Worm (Caenorhabditis elegans): Measurements from ENCODE around the gene F18A11.5.

Gene F18A11.5

ce11 chrII:12968448-12968969 is 45.6 kb downstream of the F18A11.5 start:
- no peak for TF ChIP-seq dao-5 (tag; optimal IDR thresholded peaks at IDR 0.05)
- no peak for TF ChIP-seq W03F9.2 (tag; optimal IDR thresholded peaks at IDR 0.05)
- TF ChIP-seq him-1 (tag; optimal IDR thresholded peaks at IDR 0.05) = no peak

- no peak for TF ChIP-seq W03F9.2 (tag; optimal IDR thresholded peaks at IDR 0.05)
- no peak for TF ChIP-seq him-1 (tag; optimal IDR thresholded peaks at IDR 0.05)
- TF ChIP-seq dao-5 (tag; optimal IDR thresholded peaks at IDR 0.05) = no peak
Observed at ce11 chrII:12966274-12966673, 47.8 kb downstream of the F18A11.5 start.

ce11 chrII:12965589-12965988 is 48.5 kb downstream of the F18A11.5 start:
- TF ChIP-seq dao-5 (tag; optimal IDR thresholded peaks at IDR 0.05) = no peak
- TF ChIP-seq him-1 (tag; optimal IDR thresholded peaks at IDR 0.05) = no peak
- no peak for TF ChIP-seq W03F9.2 (tag; optimal IDR thresholded peaks at IDR 0.05)

- TF ChIP-seq him-1 (tag; optimal IDR thresholded peaks at IDR 0.05) (no peak), W03F9.2 (tag; optimal IDR thresholded peaks at IDR 0.05) (no peak), dao-5 (tag; optimal IDR thresholded peaks at IDR 0.05) (no peak)
Observed at ce11 chrII:12965538-12965588, 48.7 kb downstream of the F18A11.5 start, which contains the start of gene ptr-18. Gene ptr-18, plus strand, starts transcription at chrII:12965546.

- TF ChIP-seq him-1 (tag; optimal IDR thresholded peaks at IDR 0.05) (no peak), dao-5 (tag; optimal IDR thresholded peaks at IDR 0.05) (no peak), W03F9.2 (tag; optimal IDR thresholded peaks at IDR 0.05) (no peak)
Observed at ce11 chrII:12965138-12965537, 48.9 kb downstream of the F18A11.5 start.

ce11 chrII:12961743-12962142 is 52.3 kb downstream of the F18A11.5 start:
- TF ChIP-seq W03F9.2 (tag; optimal IDR thresholded peaks at IDR 0.05) (no peak), dao-5 (tag; optimal IDR thresholded peaks at IDR 0.05) (no peak), him-1 (tag; optimal IDR thresholded peaks at IDR 0.05) (no peak)

ce11 chrII:12961293-12961692 is 52.8 kb downstream of the F18A11.5 start:
- TF ChIP-seq him-1 (tag; optimal IDR thresholded peaks at IDR 0.05) (no peak), W03F9.2 (tag; optimal IDR thresholded peaks at IDR 0.05) (no peak), dao-5 (tag; optimal IDR thresholded peaks at IDR 0.05) (no peak)

- TF ChIP-seq dao-5 (tag; optimal IDR thresholded peaks at IDR 0.05) (no peak), him-1 (tag; optimal IDR thresholded peaks at IDR 0.05) (no peak), W03F9.2 (tag; optimal IDR thresholded peaks at IDR 0.05) (no peak)
Observed at ce11 chrII:12960206-12960605, 53.9 kb downstream of the F18A11.5 start.

All from whole organism, L4/young adult.